Fruit fly (Drosophila melanogaster): Measurements from ENCODE around the gene S.

Gene S

dm6 chr2L:1108029-1108688 lies 30.5 kb upstream of the S start, which contains the start of the genes PolrMT and CG14339:
Gene PolrMT (minus strand): TSS chr2L:1108373.
Gene CG14339 (plus strand): TSS chr2L:1108540.
- no peak for TF ChIP-seq ey (GFP tag; optimal IDR thresholded peaks at IDR 0.05)
- TF ChIP-seq Myc (optimal IDR thresholded peaks at IDR 0.05), result peak; percentile 6
- TF ChIP-seq woc (GFP tag; optimal IDR thresholded peaks at IDR 0.05), result no peak
- TF ChIP-seq CrebA (GFP tag; optimal IDR thresholded peaks at IDR 0.05; ENCODE audit: borderline replicate concordance), result no peak
- TF ChIP-seq CG9705 (GFP tag; optimal IDR thresholded peaks at IDR 0.05), result no peak
- TF ChIP-seq Vsx2 (GFP tag; optimal IDR thresholded peaks at IDR 0.05; ENCODE audit: partially characterized antibody), result no peak
- peak; percentile 51 for TF ChIP-seq N (GFP tag; optimal IDR thresholded peaks at IDR 0.05)
- no peak for TF ChIP-seq psq (GFP tag; optimal IDR thresholded peaks at IDR 0.05)
- TF ChIP-seq sage (GFP tag; optimal IDR thresholded peaks at IDR 0.05), result no peak
- no peak for TF ChIP-seq br (GFP tag; optimal IDR thresholded peaks at IDR 0.05)
- no peak for TF ChIP-seq Jra (GFP tag; optimal IDR thresholded peaks at IDR 0.05)
- no peak for TF ChIP-seq brk (GFP tag; optimal IDR thresholded peaks at IDR 0.05)
- TF ChIP-seq Rel (GFP tag; optimal IDR thresholded peaks at IDR 0.05), result no peak
- peak; percentile 36 for TF ChIP-seq Rel (tag; optimal IDR thresholded peaks at IDR 0.05)
- no peak for TF ChIP-seq Mio (GFP tag; optimal IDR thresholded peaks at IDR 0.05)
- TF ChIP-seq CG32264 (GFP tag; optimal IDR thresholded peaks at IDR 0.05), result no peak
- TF ChIP-seq Hnf4 (GFP tag; optimal IDR thresholded peaks at IDR 0.05), result no peak
- TF ChIP-seq fru (GFP tag; optimal IDR thresholded peaks at IDR 0.05), result no peak
- peak; percentile 27 for TF ChIP-seq rgr (GFP tag; optimal IDR thresholded peaks at IDR 0.05)
- no peak for TF ChIP-seq Dfd (GFP tag; optimal IDR thresholded peaks at IDR 0.05)
- no peak for TF ChIP-seq jim (GFP tag; optimal IDR thresholded peaks at IDR 0.05)
- no peak for TF ChIP-seq dl (GFP tag; optimal IDR thresholded peaks at IDR 0.05; ENCODE audit: insufficient read depth in 1 of 2, partially characterized antibody in 2 of 2)
- no peak for TF ChIP-seq Sp1 (GFP tag; optimal IDR thresholded peaks at IDR 0.05)
- TF ChIP-seq foxo (GFP tag; optimal IDR thresholded peaks at IDR 0.05), result no peak
- no peak for TF ChIP-seq Abd-B (GFP tag; optimal IDR thresholded peaks at IDR 0.05)
- no peak for TF ChIP-seq lola (GFP tag; optimal IDR thresholded peaks at IDR 0.05)
- no peak for TF ChIP-seq dmrt93B (GFP tag; optimal IDR thresholded peaks at IDR 0.05)
- no peak for TF ChIP-seq dsf (GFP tag; optimal IDR thresholded peaks at IDR 0.05; ENCODE audit: borderline replicate concordance)

DNA sequence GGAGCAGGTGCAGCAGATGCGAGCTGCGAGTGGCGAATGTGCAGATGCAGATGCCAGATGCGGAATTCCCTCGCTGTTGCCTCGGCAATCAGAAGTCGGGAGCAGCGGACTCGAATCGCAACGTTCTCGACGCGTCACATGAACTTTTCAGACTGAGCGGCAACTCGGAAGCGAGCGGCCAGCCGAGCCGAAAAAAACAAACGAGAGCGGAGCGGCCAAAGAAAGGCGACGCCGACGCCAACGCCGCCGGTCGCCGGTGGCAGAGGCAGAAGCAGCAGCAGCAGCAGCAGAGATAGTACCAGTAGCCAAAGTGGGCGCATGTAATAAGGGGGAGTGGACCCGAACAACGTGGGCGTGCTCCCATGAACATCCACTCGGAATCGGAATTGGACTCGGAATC lies 24.7 kb upstream of the S start, which contains the start of gene CG4629:
CG4629 (minus strand) TSS at position 156 of the 400 bp plus-strand sequence.
- TF ChIP-seq Rel (GFP tag; optimal IDR thresholded peaks at IDR 0.05) (no peak), Rel (tag; optimal IDR thresholded peaks at IDR 0.05) (peak; percentile 20), fru (GFP tag; optimal IDR thresholded peaks at IDR 0.05) (peak; percentile 13), psq (GFP tag; optimal IDR thresholded peaks at IDR 0.05) (no peak), Myc (optimal IDR thresholded peaks at IDR 0.05) (no peak), Dif (GFP tag; optimal IDR thresholded peaks at IDR 0.05; ENCODE audit: partially characterized antibody) (peak; percentile 59), rgr (GFP tag; optimal IDR thresholded peaks at IDR 0.05) (no peak), foxo (GFP tag; optimal IDR thresholded peaks at IDR 0.05) (no peak), Jra (GFP tag; optimal IDR thresholded peaks at IDR 0.05) (no peak), Vsx2 (GFP tag; optimal IDR thresholded peaks at IDR 0.05; ENCODE audit: partially characterized antibody) (no peak), N (GFP tag; optimal IDR thresholded peaks at IDR 0.05) (no peak)

DNA sequence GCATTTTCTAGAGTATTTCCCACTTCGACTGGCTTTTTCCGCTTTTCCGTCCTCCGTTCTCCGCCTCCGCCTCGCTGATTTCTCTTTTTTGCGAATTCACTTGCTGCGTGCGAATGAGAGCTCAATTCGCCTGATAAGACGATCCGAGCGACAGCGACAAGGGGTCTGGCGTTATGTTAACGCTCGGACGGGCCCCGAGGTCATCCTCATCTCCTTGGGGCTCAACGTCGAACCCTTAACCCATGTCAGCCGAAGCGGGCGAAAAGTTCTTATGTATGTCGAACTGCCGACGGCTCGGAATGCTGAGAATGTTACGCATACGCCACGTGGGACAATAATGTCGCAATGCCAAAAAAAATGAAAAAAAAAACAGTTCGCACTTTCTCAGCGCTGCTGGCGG lies 17.8 kb upstream of the S start:
- TF ChIP-seq Jra (GFP tag; optimal IDR thresholded peaks at IDR 0.05), result no peak
- no peak for TF ChIP-seq Rel (GFP tag; optimal IDR thresholded peaks at IDR 0.05)
- TF ChIP-seq Rel (tag; optimal IDR thresholded peaks at IDR 0.05), result peak; percentile 17
- TF ChIP-seq psq (GFP tag; optimal IDR thresholded peaks at IDR 0.05), result no peak
- no peak for TF ChIP-seq OdsH (GFP tag; optimal IDR thresholded peaks at IDR 0.05)

dm6 chr2L:1094724-1095123 lies 17.1 kb upstream of the S start:
- no peak for TF ChIP-seq Rel (GFP tag; optimal IDR thresholded peaks at IDR 0.05)
- peak; percentile 51 for TF ChIP-seq Rel (tag; optimal IDR thresholded peaks at IDR 0.05)
- TF ChIP-seq CG32264 (GFP tag; optimal IDR thresholded peaks at IDR 0.05), result no peak
- peak; percentile 36 for TF ChIP-seq h (GFP tag; optimal IDR thresholded peaks at IDR 0.05)
- peak; percentile 78 for TF ChIP-seq Dfd (GFP tag; optimal IDR thresholded peaks at IDR 0.05)
- TF ChIP-seq dmrt93B (GFP tag; optimal IDR thresholded peaks at IDR 0.05), result no peak
- TF ChIP-seq Mio (GFP tag; optimal IDR thresholded peaks at IDR 0.05), result no peak
- no peak for TF ChIP-seq Hr78 (GFP tag; optimal IDR thresholded peaks at IDR 0.05)

Measured in whole organism, wandering third instar larva.